Fruit fly (Drosophila melanogaster) whole organism, embryonic: Measurements from ENCODE around the gene CG15358.

ENCODE experiments used
- Atf6 ChIP-seq: fragments of 200-800 bp; sonication (Bioruptor generic); IDR thresholded peaks from 2 replicates; pipeline ENCODE4 v1.3.6; 2022; ENCODE audit warnings: missing biosample characterization, missing genetic modification characterization
- C15 ChIP-seq: fragments of 200-800 bp; sonication (Bioruptor generic); IDR thresholded peaks from 3 replicates; pipeline ENCODE4 v1.3.6; 2022; ENCODE audit warnings: missing biosample characterization, missing genetic modification characterization
- CG10209 ChIP-seq: fragments of 200-800 bp; sonication (Bioruptor generic); optimal IDR thresholded peaks from 3 replicates; lab custom pipeline; 2017; ENCODE audit warnings: missing biosample characterization, mild to moderate bottlenecking, missing genetic modification characterization, missing genetic modification reagents
- CG1024 ChIP-seq: fragments of 200-800 bp; sonication (Bioruptor generic); IDR thresholded peaks from 2 replicates; pipeline ENCODE4 v1.3.6; 2022; ENCODE audit warnings: missing biosample characterization, missing genetic modification characterization
- CG10321 ChIP-seq: fragments of 200-800 bp; sonication (Bioruptor generic); IDR thresholded peaks from 2 replicates; pipeline ENCODE4 v1.3.6; 2022; ENCODE audit warnings: missing biosample characterization, missing genetic modification characterization
- CG10366 ChIP-seq: fragments of 200-800 bp; sonication (Bioruptor generic); IDR thresholded peaks from 2 replicates; pipeline ENCODE4 v1.3.6; 2022; ENCODE audit warnings: missing biosample characterization, missing genetic modification characterization
- CG11560 ChIP-seq: fragments of 200-800 bp; sonication (Bioruptor generic); IDR thresholded peaks from 3 replicates; pipeline ENCODE4 v1.3.6; 2022; ENCODE audit warnings: missing biosample characterization, missing genetic modification characterization
- CG13287 ChIP-seq: fragments of 200-800 bp; sonication (Bioruptor generic); IDR thresholded peaks from 2 replicates; pipeline ENCODE4 v1.3.6; 2022; ENCODE audit warnings: missing biosample characterization, missing genetic modification characterization; ENCODE audit not compliant: partially characterized antibody
- CG16779 ChIP-seq: fragments of 200-800 bp; sonication (Bioruptor generic); IDR thresholded peaks from 2 replicates; pipeline ENCODE4 v1.3.6; 2022; ENCODE audit warnings: missing biosample characterization, missing genetic modification characterization
- CG17802 ChIP-seq: fragments of 200-800 bp; sonication (Bioruptor generic); optimal IDR thresholded peaks from 2 replicates; lab custom pipeline; 2018; ENCODE audit warnings: missing biosample characterization, mild to moderate bottlenecking, missing genetic modification characterization, moderate library complexity
- CG17829 ChIP-seq: fragments of 200-800 bp; optimal IDR thresholded peaks from 2 replicates; lab custom pipeline; 2019; ENCODE audit warnings: missing biosample characterization, mild to moderate bottlenecking, missing genetic modification characterization, moderate library complexity
- CG2129 ChIP-seq: fragments of 200-800 bp; sonication (Bioruptor generic); IDR thresholded peaks from 2 replicates; pipeline ENCODE4 v1.3.6; 2022; ENCODE audit warnings: missing biosample characterization, missing genetic modification characterization; ENCODE audit not compliant: partially characterized antibody
- CG30403 ChIP-seq: fragments of 200-800 bp; sonication (Bioruptor generic); optimal IDR thresholded peaks from 3 replicates; lab custom pipeline; 2016; ENCODE audit warnings: missing biosample characterization, missing genetic modification characterization
- CG32772 ChIP-seq: fragments of 200-800 bp; sonication (Bioruptor generic); IDR thresholded peaks from 2 replicates; pipeline ENCODE4 v1.3.6; 2022; ENCODE audit warnings: missing biosample characterization, missing genetic modification characterization
- CG7372 ChIP-seq: fragments of 200-800 bp; sonication (Bioruptor generic); IDR thresholded peaks from 2 replicates; pipeline ENCODE4 v1.3.6; 2022; ENCODE audit warnings: missing biosample characterization, missing genetic modification characterization
- CG7786 ChIP-seq: fragments of 200-800 bp; sonication (Bioruptor generic); optimal IDR thresholded peaks from 2 replicates; lab custom pipeline; 2016; ENCODE audit warnings: missing biosample characterization, missing genetic modification characterization
- CG8089 ChIP-seq: fragments of 200-800 bp; sonication (Bioruptor generic); optimal IDR thresholded peaks from 3 replicates; lab custom pipeline; 2016; ENCODE audit warnings: missing biosample characterization, missing genetic modification characterization
- CG8478 ChIP-seq: fragments of >200 bp; optimal IDR thresholded peaks from 2 replicates; lab custom pipeline; 2018
- CG8765 ChIP-seq: fragments of 200-800 bp; sonication (Bioruptor generic); IDR thresholded peaks from 2 replicates; pipeline ENCODE4 v1.3.6; 2022; ENCODE audit warnings: missing biosample characterization, missing genetic modification characterization
- Dip3 ChIP-seq: fragments of 200-800 bp; sonication (Bioruptor generic); optimal IDR thresholded peaks from 3 replicates; lab custom pipeline; 2016; ENCODE audit warnings: missing biosample characterization, missing genetic modification characterization
- HLH4C ChIP-seq: fragments of 200-800 bp; sonication (Bioruptor generic); IDR thresholded peaks from 3 replicates; pipeline ENCODE4 v1.3.6; 2022; ENCODE audit warnings: missing biosample characterization, missing genetic modification characterization; ENCODE audit not compliant: partially characterized antibody
- HLHmδ ChIP-seq: fragments of 200-800 bp; sonication (Bioruptor generic); optimal IDR thresholded peaks from 2 replicates; lab custom pipeline; 2018; ENCODE audit warnings: missing biosample characterization, mild to moderate bottlenecking, missing genetic modification characterization, moderate library complexity
- HmgZ ChIP-seq: fragments of 200-800 bp; sonication (Bioruptor generic); optimal IDR thresholded peaks from 2 replicates; lab custom pipeline; 2018; ENCODE audit warnings: missing biosample characterization, mild to moderate bottlenecking, missing genetic modification characterization
- Hsf ChIP-seq: fragments of 200-800 bp; sonication (Bioruptor generic); optimal IDR thresholded peaks from 3 replicates; lab custom pipeline; 2016; ENCODE audit warnings: missing biosample characterization, missing genetic modification characterization
- MBD-R2 ChIP-seq: fragments of 200-800 bp; sonication (Bioruptor generic); IDR thresholded peaks from 2 replicates; pipeline ENCODE4 v1.3.6; 2022; ENCODE audit warnings: missing biosample characterization, missing genetic modification characterization
- Meics ChIP-seq: fragments of 200-800 bp; sonication (Bioruptor generic); optimal IDR thresholded peaks from 2 replicates; lab custom pipeline; 2017; ENCODE audit warnings: missing biosample characterization, mild to moderate bottlenecking, missing genetic modification characterization
- NC2α ChIP-seq: fragments of 200-800 bp; sonication (Bioruptor generic); optimal IDR thresholded peaks from 2 replicates; lab custom pipeline; 2016; ENCODE audit warnings: missing biosample characterization, missing genetic modification characterization
- Nf-YB ChIP-seq: fragments of 200-800 bp; sonication (Bioruptor generic); optimal IDR thresholded peaks from 3 replicates; lab custom pipeline; 2019; ENCODE audit warnings: missing biosample characterization, mild to moderate bottlenecking, missing genetic modification characterization, moderate library complexity
- Oaz ChIP-seq: fragments of 200-800 bp; sonication (Bioruptor generic); IDR thresholded peaks from 2 replicates; pipeline ENCODE4 v1.3.6; 2022; ENCODE audit warnings: missing biosample characterization, missing genetic modification characterization
- Oli ChIP-seq: fragments of 200-800 bp; sonication (Bioruptor generic); optimal IDR thresholded peaks from 2 replicates; lab custom pipeline; 2018; ENCODE audit warnings: missing biosample characterization, mild to moderate bottlenecking, missing genetic modification characterization, moderate library complexity
- Rfx ChIP-seq: fragments of 200-800 bp; sonication (Bioruptor generic); IDR thresholded peaks from 2 replicates; pipeline ENCODE4 v1.3.6; 2022; ENCODE audit warnings: missing biosample characterization, missing genetic modification characterization
- Rx ChIP-seq: fragments of 200-800 bp; sonication (Bioruptor generic); IDR thresholded peaks from 2 replicates; pipeline ENCODE4 v1.3.6; 2022; ENCODE audit warnings: missing biosample characterization, missing genetic modification characterization
- ash1 ChIP-seq: fragments of 200-800 bp; sonication (Bioruptor generic); optimal IDR thresholded peaks from 2 replicates; lab custom pipeline; 2018; ENCODE audit warnings: missing biosample characterization, mild to moderate bottlenecking, missing genetic modification characterization
- chn ChIP-seq: fragments of 200-800 bp; sonication (Bioruptor generic); optimal IDR thresholded peaks from 2 replicates; lab custom pipeline; 2016; ENCODE audit warnings: missing biosample characterization, missing genetic modification characterization
- ci ChIP-seq: fragments of 200-800 bp; sonication (Bioruptor generic); IDR thresholded peaks from 3 replicates; pipeline ENCODE4 v1.3.6; 2022; ENCODE audit warnings: missing biosample characterization, missing genetic modification characterization
- crp ChIP-seq, 2 experiments: fragments of 200-800 bp; sonication (Bioruptor generic); optimal IDR thresholded peaks; 2 replicates in 1 of 2; 3 replicates in 1 of 2; lab custom pipeline; 2017; ENCODE audit warnings: missing biosample characterization in 2 of 2, missing genetic modification characterization in 2 of 2, mild to moderate bottlenecking in 1 of 2, moderate library complexity in 1 of 2
- fd64A ChIP-seq: fragments of 200-800 bp; sonication (Bioruptor generic); optimal IDR thresholded peaks from 3 replicates; lab custom pipeline; 2018; ENCODE audit warnings: missing biosample characterization, mild to moderate bottlenecking, missing genetic modification characterization
- ftz-f1 ChIP-seq: fragments of 200-800 bp; sonication (Bioruptor generic); optimal IDR thresholded peaks from 2 replicates; lab custom pipeline; 2016; ENCODE audit warnings: missing biosample characterization, missing genetic modification characterization
- gsb ChIP-seq: fragments of 200-800 bp; sonication (Bioruptor generic); IDR thresholded peaks from 2 replicates; pipeline ENCODE4 v1.3.6; 2022; ENCODE audit warnings: missing biosample characterization, missing genetic modification characterization
- hkb ChIP-seq, 2 experiments: fragments of 200-800 bp in 1 of 2; fragments of >200 bp in 1 of 2; sonication (Bioruptor generic) in 1 of 2; IDR thresholded peaks in 1 of 2; optimal IDR thresholded peaks in 1 of 2; 2 replicates each; pipeline versions ENCODE4 v1.3.6 to Lab custom; 2017 to 2022; ENCODE audit warnings: missing biosample characterization in 1 of 2, missing genetic modification characterization in 1 of 2
- ken ChIP-seq: fragments of 200-800 bp; sonication (Bioruptor generic); IDR thresholded peaks from 3 replicates; pipeline ENCODE4 v1.3.6; 2022; ENCODE audit warnings: missing biosample characterization, missing genetic modification characterization
- org-1 ChIP-seq: fragments of 200-800 bp; sonication (Bioruptor generic); optimal IDR thresholded peaks from 2 replicates; lab custom pipeline; 2017; ENCODE audit warnings: missing biosample characterization, missing genetic modification characterization
- prd ChIP-seq, 3 experiments: fragments of >200 bp in 2 of 3; fragments of 200-800 bp in 1 of 3; sonication (Bioruptor generic) in 1 of 3; optimal IDR thresholded peaks in 2 of 3; IDR thresholded peaks in 1 of 3; 2 replicates in 2 of 3; 3 replicates in 1 of 3; pipeline versions ENCODE4 v1.3.6 to Lab custom; 2017 to 2022; ENCODE audit warnings: missing biosample characterization in 1 of 3, missing genetic modification characterization in 1 of 3
- psq ChIP-seq: fragments of 200-800 bp; sonication (Bioruptor generic); optimal IDR thresholded peaks from 2 replicates; lab custom pipeline; 2017; ENCODE audit warnings: missing biosample characterization, missing genetic modification characterization
- repo ChIP-seq: fragments of 200-800 bp; sonication (Bioruptor generic); optimal IDR thresholded peaks from 2 replicates; lab custom pipeline; 2016; ENCODE audit warnings: missing biosample characterization, missing genetic modification characterization
- sens-2 ChIP-seq: fragments of 200-800 bp; sonication (Bioruptor generic); IDR thresholded peaks from 2 replicates; pipeline ENCODE4 v1.3.6; 2022; ENCODE audit warnings: missing biosample characterization, missing genetic modification characterization
- sima ChIP-seq: fragments of 200-800 bp; sonication (Bioruptor generic); optimal IDR thresholded peaks from 2 replicates; lab custom pipeline; 2016; ENCODE audit warnings: missing biosample characterization, missing genetic modification characterization
- slp2 ChIP-seq: fragments of 200-800 bp; sonication (Bioruptor generic); optimal IDR thresholded peaks from 2 replicates; lab custom pipeline; 2016; ENCODE audit warnings: missing biosample characterization, missing genetic modification characterization
- so ChIP-seq: fragments of 200-800 bp; sonication (Bioruptor generic); IDR thresholded peaks from 3 replicates; pipeline ENCODE4 v1.3.6; 2022; ENCODE audit warnings: missing biosample characterization, missing genetic modification characterization
- usp ChIP-seq: fragments of >200 bp; optimal IDR thresholded peaks from 2 replicates; lab custom pipeline; 2017; ENCODE audit warnings: missing biosample characterization, missing genetic modification characterization
- vfl ChIP-seq: fragments of 200-800 bp; sonication (Bioruptor generic); optimal IDR thresholded peaks from 2 replicates; lab custom pipeline; 2016; ENCODE audit warnings: missing biosample characterization, missing genetic modification characterization
- zen ChIP-seq: fragments of 200-800 bp; sonication (Bioruptor generic); optimal IDR thresholded peaks from 3 replicates; lab custom pipeline; 2018; ENCODE audit warnings: missing biosample characterization, mild to moderate bottlenecking, missing genetic modification characterization, moderate library complexity

The CG15358 gene

DNA sequence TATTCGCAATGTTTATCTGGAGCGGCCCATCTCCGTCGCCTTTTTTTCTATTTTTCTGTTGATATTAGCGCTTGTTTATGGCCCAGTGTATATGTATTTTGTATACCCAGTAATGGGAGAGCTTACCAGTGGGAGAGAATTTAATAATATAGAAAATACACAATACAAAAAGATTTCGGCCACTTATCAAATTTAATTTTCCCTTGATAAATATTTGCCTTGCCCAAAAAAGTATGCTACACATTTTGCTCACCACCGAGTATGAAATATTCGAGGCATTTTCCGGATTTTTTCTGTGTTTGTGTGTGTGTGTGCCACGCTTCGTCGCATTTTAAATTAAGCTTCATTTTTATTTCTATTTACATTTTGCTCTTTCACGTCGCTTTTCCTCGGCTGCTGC is 44.0 kb downstream of the CG15358 start (continued):
- TF ChIP-seq CG7786 (no peak), CG11560 (tag; lab: Robert Waterston, UW) (no peak), usp (GFP tag; lab: Kevin White, UChicago) (no peak), HLH4C (GFP tag; lab: Robert Waterston, UW) (no peak), HLHmδ (GFP tag; lab: Kevin White, UChicago) (no peak), gsb (GFP tag; lab: Robert Waterston, UW) (no peak), CG2129 (GFP tag; lab: Robert Waterston, UW) (no peak), vfl (GFP tag; lab: Kevin White, UChicago) (no peak), ci (GFP tag; lab: Robert Waterston, UW) (0 out of 3 replicates have a peak, but pooled peaks have one; percentile 18), Oaz (GFP tag; lab: Robert Waterston, UW) (no peak), CG10321 (no peak), Oli (tag; lab: Kevin White, UChicago) (no peak), repo (GFP tag; lab: Kevin White, UChicago) (no peak), CG8089 (GFP tag; lab: Kevin White, UChicago) (no peak), ken (GFP tag; lab: Robert Waterston, UW) (no peak), fd64A (no peak), Rx (GFP tag; lab: Robert Waterston, UW) (no peak; the same call in 1 of the 2 replicates), sens-2 (GFP tag; lab: Robert Waterston, UW) (no peak), CG17829 (no peak), CG16779 (GFP tag; lab: Robert Waterston, UW) (no peak), Meics (no peak), slp2 (no peak), CG32772 (no peak), Dip3 (GFP tag; lab: Kevin White, UChicago) (no peak), HmgZ (tag; lab: Kevin White, UChicago) (no peak), chn (GFP tag; lab: Kevin White, UChicago) (no peak), NC2α (GFP tag; lab: Kevin White, UChicago) (no peak), ftz-f1 (no peak), crp (GFP tag; optimal IDR thresholded peaks at IDR 0.05; lab: Kevin White, UChicago) (no peak), CG10209 (GFP tag; lab: Kevin White, UChicago) (no peak), hkb (optimal IDR thresholded peaks at IDR 0.05; lab: Kevin White, UChicago) (no peak), hkb (GFP tag; IDR thresholded peaks at IDR 0.05; lab: Robert Waterston, UW) (0 out of 2 replicates have a peak, but pooled peaks have one; percentile 12), CG17802 (tag; lab: Kevin White, UChicago) (no peak), MBD-R2 (GFP tag; lab: Robert Waterston, UW) (no peak), org-1 (GFP tag; lab: Kevin White, UChicago) (no peak), CG8478 (lab: Kevin White, UChicago) (no peak), prd (optimal IDR thresholded peaks at IDR 0.05; lab: Kevin White, UChicago) (no peak), prd (GFP tag; IDR thresholded peaks at IDR 0.05; lab: Robert Waterston, UW) (no peak), CG13287 (GFP tag; lab: Robert Waterston, UW) (no peak), CG8765 (GFP tag; lab: Robert Waterston, UW) (no peak), CG10366 (GFP tag; lab: Robert Waterston, UW) (no peak), zen (tag; lab: Kevin White, UChicago) (no peak), CG30403 (GFP tag; lab: Kevin White, UChicago) (no peak), so (GFP tag; lab: Robert Waterston, UW) (no peak), C15 (no peak), psq (GFP tag; lab: Kevin White, UChicago) (no peak), Hsf (GFP tag; lab: Kevin White, UChicago) (no peak), Rfx (GFP tag; lab: Robert Waterston, UW) (0 out of 2 replicates have a peak, but pooled peaks have one; percentile 8), CG7372 (no peak), ash1 (no peak), Nf-YB (GFP tag; lab: Kevin White, UChicago) (no peak), CG1024 (GFP tag; lab: Robert Waterston, UW) (no peak), Atf6 (no peak), sima (GFP tag; lab: Kevin White, UChicago) (no peak)
